Worm (Caenorhabditis elegans) whole organism, L3 larva: ENCODE data around the gene coq-6.

Source experiments
- R02D3.7 ChIP-seq: fragments of 150-350 bp; optimal IDR thresholded peaks from 2 replicates; lab custom pipeline; 2014; ENCODE audit warnings: missing biosample characterization, missing genetic modification characterization
- ZK546.5 ChIP-seq: sonication (generic microtip); optimal IDR thresholded peaks from 2 replicates; lab custom pipeline; 2017; ENCODE audit warnings: missing biosample characterization, missing genetic modification characterization
- aly-2 ChIP-seq: fragments of 150-350 bp; optimal IDR thresholded peaks from 2 replicates; lab custom pipeline; 2014; ENCODE audit warnings: missing biosample characterization, missing genetic modification characterization
- ama-1 ChIP-seq: fragments of 150-350 bp; optimal IDR thresholded peaks from 2 replicates; lab custom pipeline; 2018
- ceh-16 ChIP-seq: sonication (generic microtip); optimal IDR thresholded peaks from 2 replicates; lab custom pipeline; 2017; ENCODE audit warnings: missing biosample characterization, missing genetic modification characterization
- ceh-28 ChIP-seq: fragments of 150-350 bp; optimal IDR thresholded peaks from 2 replicates; lab custom pipeline; 2014; ENCODE audit warnings: missing biosample characterization, missing genetic modification reagents, missing genetic modification characterization
- ceh-82 ChIP-seq: fragments of 150-350 bp; optimal IDR thresholded peaks from 2 replicates; lab custom pipeline; 2014; ENCODE audit warnings: missing biosample characterization, missing genetic modification characterization
- ceh-9 ChIP-seq: sonication (generic microtip); optimal IDR thresholded peaks from 2 replicates; lab custom pipeline; 2018; ENCODE audit warnings: missing biosample characterization, missing genetic modification characterization
- daf-12 ChIP-seq: fragments of 150-350 bp; optimal IDR thresholded peaks from 2 replicates; lab custom pipeline; 2014; ENCODE audit warnings: missing biosample characterization, missing genetic modification reagents, missing genetic modification characterization
- egl-5 ChIP-seq: fragments of 150-350 bp; optimal IDR thresholded peaks from 2 replicates; lab custom pipeline; 2017; ENCODE audit warnings: missing biosample characterization, missing genetic modification reagents, missing genetic modification characterization, inconsistent platforms
- elt-1 ChIP-seq: fragments of 150-350 bp; optimal IDR thresholded peaks from 2 replicates; lab custom pipeline; 2014; ENCODE audit warnings: missing biosample characterization, missing genetic modification characterization
- elt-2 ChIP-seq: sonication (generic microtip); optimal IDR thresholded peaks from 2 replicates; lab custom pipeline; 2016; ENCODE audit warnings: missing genetic modification reagents, mild to moderate bottlenecking, missing genetic modification characterization, missing compliant biosample characterization
- elt-3 ChIP-seq, 3 experiments: fragments of 150-350 bp in 1 of 3; sonication (generic microtip) in 2 of 3; optimal IDR thresholded peaks; 2 replicates in 2 of 3; 4 replicates in 1 of 3; lab custom pipeline; 2014 to 2017; ENCODE audit warnings: missing biosample characterization in 3 of 3, missing genetic modification characterization in 3 of 3
- fkh-10 ChIP-seq: sonication (generic microtip); optimal IDR thresholded peaks from 2 replicates; lab custom pipeline; 2017; ENCODE audit warnings: missing biosample characterization, missing genetic modification reagents, missing genetic modification characterization
- fkh-2 ChIP-seq: fragments of 150-350 bp; optimal IDR thresholded peaks from 2 replicates; lab custom pipeline; 2014; ENCODE audit warnings: missing biosample characterization, missing genetic modification reagents, missing genetic modification characterization
- lin-15B ChIP-seq: fragments of 150-350 bp; optimal IDR thresholded peaks from 2 replicates; lab custom pipeline; 2014; ENCODE audit warnings: missing biosample characterization, missing genetic modification characterization
- lin-39 ChIP-seq: fragments of 150-350 bp; optimal IDR thresholded peaks from 2 replicates; lab custom pipeline; 2018; ENCODE audit warnings: missing biosample characterization, missing genetic modification reagents, missing genetic modification characterization
- lsy-12 ChIP-seq: sonication (generic microtip); optimal IDR thresholded peaks from 2 replicates; lab custom pipeline; 2016; ENCODE audit warnings: mild to moderate bottlenecking, missing genetic modification characterization, missing compliant biosample characterization
- nfya-1 ChIP-seq: sonication (generic microtip); optimal IDR thresholded peaks from 2 replicates; lab custom pipeline; 2017; ENCODE audit warnings: missing genetic modification characterization, mild to moderate bottlenecking, missing compliant biosample characterization, antibody characterized with exemption, moderate library complexity; ENCODE audit not compliant: insufficient read depth
- nhr-12 ChIP-seq: fragments of 150-350 bp; optimal IDR thresholded peaks from 2 replicates; lab custom pipeline; 2014; ENCODE audit warnings: missing biosample characterization, missing genetic modification characterization
- nhr-23 ChIP-seq: fragments of 150-350 bp; optimal IDR thresholded peaks from 2 replicates; lab custom pipeline; 2014; ENCODE audit warnings: missing biosample characterization, missing genetic modification reagents, missing genetic modification characterization
- nhr-237 ChIP-seq: fragments of 150-350 bp; optimal IDR thresholded peaks from 2 replicates; lab custom pipeline; 2014; ENCODE audit warnings: missing biosample characterization, missing genetic modification characterization
- nhr-25 ChIP-seq: sonication (generic microtip); optimal IDR thresholded peaks from 2 replicates; lab custom pipeline; 2017; ENCODE audit warnings: missing biosample characterization, missing genetic modification characterization
- nhr-43 ChIP-seq: sonication (generic microtip); optimal IDR thresholded peaks from 2 replicates; lab custom pipeline; 2016; ENCODE audit warnings: mild to moderate bottlenecking, missing genetic modification characterization, missing compliant biosample characterization; ENCODE audit not compliant: poor library complexity, severe bottlenecking
- nhr-67 ChIP-seq: fragments of 150-350 bp; optimal IDR thresholded peaks from 2 replicates; lab custom pipeline; 2014; ENCODE audit warnings: missing biosample characterization, missing genetic modification characterization
- nhr-77 ChIP-seq: fragments of 150-350 bp; optimal IDR thresholded peaks from 2 replicates; lab custom pipeline; 2014; ENCODE audit warnings: missing biosample characterization, missing genetic modification characterization
- pha-4 ChIP-seq: fragments of 150-350 bp; optimal IDR thresholded peaks from 2 replicates; lab custom pipeline; 2014; ENCODE audit warnings: missing biosample characterization, missing genetic modification reagents, missing genetic modification characterization
- pqm-1 ChIP-seq: fragments of 150-350 bp; optimal IDR thresholded peaks from 2 replicates; lab custom pipeline; 2017; ENCODE audit warnings: missing biosample characterization, missing genetic modification characterization, inconsistent platforms
- sea-2 ChIP-seq: fragments of 150-350 bp; sonication (generic microtip); optimal IDR thresholded peaks from 4 replicates; lab custom pipeline; 2014; ENCODE audit warnings: missing biosample characterization, missing genetic modification reagents, missing genetic modification characterization
- skn-1 ChIP-seq: fragments of 150-350 bp; optimal IDR thresholded peaks from 2 replicates; lab custom pipeline; 2014; ENCODE audit warnings: missing biosample characterization, missing genetic modification characterization
- snpc-4 ChIP-seq: fragments of 150-350 bp; optimal IDR thresholded peaks from 2 replicates; lab custom pipeline; 2014; ENCODE audit warnings: missing biosample characterization, missing genetic modification characterization
- tbx-2 ChIP-seq: sonication (generic microtip); optimal IDR thresholded peaks from 2 replicates; lab custom pipeline; 2016; ENCODE audit warnings: mild to moderate bottlenecking, missing genetic modification characterization, missing compliant biosample characterization
- unc-39 ChIP-seq: sonication (generic microtip); optimal IDR thresholded peaks from 4 replicates; lab custom pipeline; 2017; ENCODE audit warnings: missing biosample characterization, missing genetic modification characterization
- unc-62 ChIP-seq: fragments of 150-350 bp; sonication (generic microtip); optimal IDR thresholded peaks from 4 replicates; lab custom pipeline; 2014; ENCODE audit warnings: missing biosample characterization, missing genetic modification reagents, missing genetic modification characterization
- zag-1 ChIP-seq: fragments of 150-350 bp; optimal IDR thresholded peaks from 2 replicates; lab custom pipeline; 2014; ENCODE audit warnings: missing biosample characterization, missing genetic modification characterization
- ztf-11 ChIP-seq: fragments of 150-350 bp; optimal IDR thresholded peaks from 2 replicates; lab custom pipeline; 2014; ENCODE audit warnings: missing biosample characterization, missing genetic modification characterization
- ztf-4 ChIP-seq: fragments of 150-350 bp; optimal IDR thresholded peaks from 2 replicates; lab custom pipeline; 2014; ENCODE audit warnings: missing biosample characterization, missing genetic modification characterization

Gene coq-6

ce11 chrV:9346804-9347203 is 10.2 kb downstream of the coq-6 start, which contains the start of the genes K07B1.7 and try-5:
TSS of gene K07B1.7 (minus strand) at chrV:9346962.
TSS of gene try-5 (plus strand) at chrV:9347044.
- TF ChIP-seq fkh-10: no peak
- peak; percentile 62 for TF ChIP-seq nhr-25 (tag; lab: Kevin White, UChicago)
- TF ChIP-seq ama-1 (lab: Kevin White, UChicago): no peak
- peak; percentile 85 for TF ChIP-seq pha-4 (tag; lab: Kevin White, UChicago)
- no peak for TF ChIP-seq lsy-12 (tag; lab: Kevin White, UChicago)
- no peak for TF ChIP-seq elt-2 (tag; lab: Kevin White, UChicago)
- TF ChIP-seq skn-1 (tag; lab: Kevin White, UChicago): peak; percentile 61
- no peak for TF ChIP-seq tbx-2 (tag; lab: Kevin White, UChicago)
- peak; percentile 96 for TF ChIP-seq R02D3.7 (tag; lab: Kevin White, UChicago)
- TF ChIP-seq lin-39 (tag; lab: Kevin White, UChicago): peak; percentile 12
- TF ChIP-seq unc-62 (GFP tag; lab: Kevin White, UChicago): no peak
- TF ChIP-seq ceh-9 (tag; lab: Kevin White, UChicago): no peak
- TF ChIP-seq snpc-4 (tag; lab: Kevin White, UChicago): no peak
- peak; percentile 64 for TF ChIP-seq lin-15B (tag; lab: Kevin White, UChicago)
- TF ChIP-seq nhr-77 (tag; lab: Kevin White, UChicago): no peak
- TF ChIP-seq egl-5: peak; percentile 54
- no peak for TF ChIP-seq nhr-237
- peak; percentile 94 for TF ChIP-seq ceh-28 (tag; lab: Kevin White, UChicago)
- TF ChIP-seq fkh-2 (tag; lab: Kevin White, UChicago): no peak
- TF ChIP-seq elt-1: no peak
- TF ChIP-seq nfya-1: peak; percentile 82
- TF ChIP-seq nhr-12 (tag; lab: Kevin White, UChicago): no peak
- TF ChIP-seq nhr-23 (tag; lab: Kevin White, UChicago): no peak

- TF ChIP-seq ceh-82 (tag; lab: Kevin White, UChicago) (no peak), elt-3 (tag; optimal IDR thresholded peaks at IDR 0.05; lab: Kevin White, UChicago) (no peak), elt-1 (no peak), egl-5 (no peak), zag-1 (tag; lab: Kevin White, UChicago) (no peak), lsy-12 (tag; lab: Kevin White, UChicago) (no peak), fkh-2 (tag; lab: Kevin White, UChicago) (no peak), aly-2 (no peak), daf-12 (no peak), unc-39 (no peak), nhr-67 (tag; lab: Kevin White, UChicago) (no peak)
Observed at ce11 chrV:9349687-9350086, 13.1 kb downstream of the coq-6 start, which contains the start of gene srx-47. TSS of gene srx-47 (plus strand) at chrV:9349987.

ce11 chrV:9352947-9353346 is 16.4 kb downstream of the coq-6 start, which contains the start of gene srx-46:
TSS of gene srx-46 (plus strand) at chrV:9353247.
- TF ChIP-seq ztf-11 (tag; lab: Kevin White, UChicago): no peak
- no peak for TF ChIP-seq zag-1 (tag; lab: Kevin White, UChicago)
- TF ChIP-seq pqm-1 (tag; lab: Kevin White, UChicago): no peak
- no peak for TF ChIP-seq ceh-28 (tag; lab: Kevin White, UChicago)

- TF ChIP-seq ztf-11 (tag; lab: Kevin White, UChicago) (no peak), nhr-67 (tag; lab: Kevin White, UChicago) (no peak), elt-3 (tag; optimal IDR thresholded peaks at IDR 0.05; lab: Kevin White, UChicago) (no peak), ceh-16 (tag; lab: Kevin White, UChicago) (no peak), nhr-25 (tag; lab: Kevin White, UChicago) (no peak), nhr-43 (no peak)
Observed at ce11 chrV:9355371-9355770, 18.8 kb downstream of the coq-6 start, which contains the start of gene ttr-40. TSS of gene ttr-40 (minus strand) at chrV:9355471.

- TF ChIP-seq pqm-1 (tag; lab: Kevin White, UChicago) (peak; percentile 24), nhr-23 (tag; lab: Kevin White, UChicago) (no peak), ceh-82 (tag; lab: Kevin White, UChicago) (no peak), snpc-4 (tag; lab: Kevin White, UChicago) (no peak), lin-15B (tag; lab: Kevin White, UChicago) (no peak), elt-2 (tag; lab: Kevin White, UChicago) (peak; percentile 64), ztf-4 (no peak), sea-2 (GFP tag; lab: Kevin White, UChicago) (no peak), ZK546.5 (no peak)
Observed at ce11 chrV:9356345-9356744, 19.8 kb downstream of the coq-6 start, which contains the start of gene ttr-49. TSS of gene ttr-49 (minus strand) at chrV:9356515.
